Fruit fly (Drosophila melanogaster) whole organism, embryonic: ENCODE measurements around the gene CG32679.
A peak's percentile ranks its signal among the peaks of the same experiment; 100 is the strongest.

ENCODE experiments used
- BEAF-32 ChIP-seq: fragments of 200-800 bp; sonication (Bioruptor generic); optimal IDR thresholded peaks from 3 replicates; lab custom pipeline; 2017; ENCODE audit warnings: missing biosample characterization, missing genetic modification characterization, mild to moderate bottlenecking, moderate library complexity, missing genetic modification reagents
- CG11456 ChIP-seq: fragments of 200-800 bp; sonication (Bioruptor generic); IDR thresholded peaks from 3 replicates; pipeline ENCODE4 v1.3.6; 2022; ENCODE audit warnings: missing biosample characterization, missing genetic modification characterization
- CG12071 ChIP-seq: fragments of 200-800 bp; sonication (Bioruptor generic); optimal IDR thresholded peaks from 3 replicates; lab custom pipeline; 2018; ENCODE audit warnings: missing biosample characterization, mild to moderate bottlenecking, missing genetic modification characterization
- CG13424 ChIP-seq: fragments of 200-800 bp; sonication (Bioruptor generic); optimal IDR thresholded peaks from 2 replicates; lab custom pipeline; 2019; ENCODE audit warnings: missing biosample characterization, mild to moderate bottlenecking, missing genetic modification characterization, moderate library complexity
- CG14441 ChIP-seq: fragments of 200-800 bp; sonication (Bioruptor generic); IDR thresholded peaks from 2 replicates; pipeline ENCODE4 v1.3.6; 2022; ENCODE audit warnings: missing biosample characterization, missing genetic modification characterization
- CG15696 ChIP-seq: fragments of 200-800 bp; sonication (Bioruptor generic); optimal IDR thresholded peaks from 2 replicates; lab custom pipeline; 2019; ENCODE audit warnings: missing biosample characterization, mild to moderate bottlenecking, missing genetic modification characterization, moderate library complexity
- CG1602 ChIP-seq: fragments of 200-800 bp; sonication (Bioruptor generic); optimal IDR thresholded peaks from 3 replicates; lab custom pipeline; 2016; ENCODE audit warnings: missing biosample characterization, missing genetic modification characterization
- CG17359 ChIP-seq: fragments of 200-800 bp; sonication (Bioruptor generic); optimal IDR thresholded peaks from 3 replicates; lab custom pipeline; 2018; ENCODE audit warnings: missing biosample characterization, mild to moderate bottlenecking, missing genetic modification characterization, moderate library complexity
- CG1792 ChIP-seq: fragments of 200-800 bp; sonication (Bioruptor generic); optimal IDR thresholded peaks from 2 replicates; lab custom pipeline; 2016; ENCODE audit warnings: missing biosample characterization, missing genetic modification characterization
- CG1832 ChIP-seq: fragments of 200-800 bp; sonication (Bioruptor generic); optimal IDR thresholded peaks from 2 replicates; lab custom pipeline; 2017; ENCODE audit warnings: missing biosample characterization, mild to moderate bottlenecking, missing genetic modification characterization, inconsistent platforms
- CG30403 ChIP-seq: fragments of 200-800 bp; sonication (Bioruptor generic); optimal IDR thresholded peaks from 3 replicates; lab custom pipeline; 2016; ENCODE audit warnings: missing biosample characterization, missing genetic modification characterization
- CG32532 ChIP-seq: fragments of 200-800 bp; sonication (Bioruptor generic); IDR thresholded peaks from 2 replicates; pipeline ENCODE4 v1.3.6; 2022; ENCODE audit warnings: missing biosample characterization, missing genetic modification characterization
- CG32767 ChIP-seq: fragments of 200-800 bp; sonication (Bioruptor generic); IDR thresholded peaks from 2 replicates; pipeline ENCODE4 v1.3.6; 2022; ENCODE audit warnings: missing biosample characterization, missing genetic modification characterization
- CG33213 ChIP-seq: fragments of 200-800 bp; sonication (Bioruptor generic); optimal IDR thresholded peaks from 3 replicates; lab custom pipeline; 2016; ENCODE audit warnings: missing biosample characterization, missing genetic modification characterization
- CG3847 ChIP-seq: fragments of 200-800 bp; sonication (Bioruptor generic); IDR thresholded peaks from 2 replicates; pipeline ENCODE4 v1.3.6; 2022; ENCODE audit warnings: missing biosample characterization, missing genetic modification characterization
- CG43689 ChIP-seq: fragments of 200-800 bp; sonication (Bioruptor generic); IDR thresholded peaks from 2 replicates; pipeline ENCODE4 v1.3.6; 2022; ENCODE audit warnings: missing biosample characterization, missing genetic modification characterization
- CG6654 ChIP-seq: fragments of 200-800 bp; sonication (Bioruptor generic); optimal IDR thresholded peaks from 2 replicates; lab custom pipeline; 2017; ENCODE audit warnings: missing biosample characterization, mild to moderate bottlenecking, missing genetic modification characterization
- CG7963 ChIP-seq: fragments of 200-800 bp; sonication (Bioruptor generic); IDR thresholded peaks from 3 replicates; pipeline ENCODE4 v1.3.6; 2022; ENCODE audit warnings: missing biosample characterization, missing genetic modification characterization; ENCODE audit not compliant: partially characterized antibody
- CG8089 ChIP-seq: fragments of 200-800 bp; sonication (Bioruptor generic); optimal IDR thresholded peaks from 3 replicates; lab custom pipeline; 2016; ENCODE audit warnings: missing biosample characterization, missing genetic modification characterization
- CG9609 ChIP-seq: fragments of 200-800 bp; sonication (Bioruptor generic); optimal IDR thresholded peaks from 3 replicates; lab custom pipeline; 2016; ENCODE audit warnings: missing biosample characterization, missing genetic modification characterization
- CG9876 ChIP-seq: fragments of 200-800 bp; sonication (Bioruptor generic); optimal IDR thresholded peaks from 2 replicates; lab custom pipeline; 2016; ENCODE audit warnings: missing biosample characterization, missing genetic modification characterization
- Camta ChIP-seq: fragments of 200-800 bp; sonication (Bioruptor generic); optimal IDR thresholded peaks from 2 replicates; lab custom pipeline; 2016; ENCODE audit warnings: missing biosample characterization, missing genetic modification characterization
- Deaf1 ChIP-seq: fragments of 200-800 bp; optimal IDR thresholded peaks from 3 replicates; lab custom pipeline; 2019; ENCODE audit warnings: missing biosample characterization, mild to moderate bottlenecking, missing genetic modification characterization, moderate library complexity
- Eip74EF ChIP-seq, 2 experiments: fragments of 200-800 bp in 1 of 2; fragments of >200 bp in 1 of 2; sonication (Bioruptor generic) in 1 of 2; optimal IDR thresholded peaks; 2 replicates each; lab custom pipeline; 2017 to 2019; ENCODE audit warnings: missing biosample characterization in 2 of 2, missing genetic modification characterization in 2 of 2, mild to moderate bottlenecking in 1 of 2, moderate library complexity in 1 of 2
- Elba2 ChIP-seq: fragments of 200-800 bp; sonication (Bioruptor generic); optimal IDR thresholded peaks from 3 replicates; lab custom pipeline; 2016; ENCODE audit warnings: missing biosample characterization, missing genetic modification characterization
- Fer1 ChIP-seq: fragments of 200-800 bp; sonication (Bioruptor generic); optimal IDR thresholded peaks from 2 replicates; lab custom pipeline; 2017; ENCODE audit warnings: missing biosample characterization, mild to moderate bottlenecking, missing genetic modification characterization
- Fer3 ChIP-seq: fragments of 200-800 bp; sonication (Bioruptor generic); optimal IDR thresholded peaks from 2 replicates; lab custom pipeline; 2018; ENCODE audit warnings: missing biosample characterization, mild to moderate bottlenecking, missing genetic modification characterization, moderate library complexity
- HLH4C ChIP-seq: fragments of 200-800 bp; sonication (Bioruptor generic); IDR thresholded peaks from 3 replicates; pipeline ENCODE4 v1.3.6; 2022; ENCODE audit warnings: missing biosample characterization, missing genetic modification characterization; ENCODE audit not compliant: partially characterized antibody
- Hmr ChIP-seq: fragments of 200-800 bp; sonication (Bioruptor generic); optimal IDR thresholded peaks from 3 replicates; lab custom pipeline; 2017; ENCODE audit warnings: mild to moderate bottlenecking, missing biosample characterization, missing genetic modification reagents, missing genetic modification characterization
- Kr ChIP-seq: fragments of 200-800 bp; sonication (Bioruptor generic); optimal IDR thresholded peaks from 2 replicates; lab custom pipeline; 2017; ENCODE audit warnings: missing biosample characterization, mild to moderate bottlenecking, missing genetic modification characterization
- NFAT ChIP-seq: fragments of 200-800 bp; sonication (Bioruptor generic); IDR thresholded peaks from 2 replicates; pipeline ENCODE4 v1.3.6; 2022; ENCODE audit warnings: missing biosample characterization, missing genetic modification characterization
- Spps ChIP-seq: fragments of 200-800 bp; sonication (Bioruptor generic); optimal IDR thresholded peaks from 2 replicates; lab custom pipeline; 2018; ENCODE audit warnings: missing biosample characterization, mild to moderate bottlenecking, missing genetic modification characterization
- Trl ChIP-seq, 3 experiments: fragments of >200 bp in 2 of 3; fragments of 200-800 bp in 1 of 3; sonication (Bioruptor generic) in 1 of 3; optimal IDR thresholded peaks; 2 replicates in 1 of 3; 3 replicates in 2 of 3; lab custom pipeline; 2016 to 2017; ENCODE audit warnings: missing biosample characterization in 1 of 3, missing genetic modification characterization in 1 of 3
- YL-1 ChIP-seq: fragments of 200-800 bp; sonication (Bioruptor generic); optimal IDR thresholded peaks from 3 replicates; lab custom pipeline; 2017; ENCODE audit warnings: missing biosample characterization, mild to moderate bottlenecking, missing genetic modification characterization
- dimm ChIP-seq: fragments of 200-800 bp; sonication (Bioruptor generic); IDR thresholded peaks from 2 replicates; pipeline ENCODE4 v1.3.6; 2022; ENCODE audit warnings: missing biosample characterization, missing genetic modification characterization
- dm ChIP-seq: fragments of 200-800 bp; sonication (Bioruptor generic); optimal IDR thresholded peaks from 3 replicates; lab custom pipeline; 2016; ENCODE audit warnings: missing biosample characterization, missing genetic modification characterization
- fd102C ChIP-seq: fragments of 200-800 bp; sonication (Bioruptor generic); optimal IDR thresholded peaks from 2 replicates; lab custom pipeline; 2018; ENCODE audit warnings: missing biosample characterization, mild to moderate bottlenecking, missing genetic modification characterization, moderate library complexity
- gfzf ChIP-seq: fragments of 200-800 bp; sonication (Bioruptor generic); optimal IDR thresholded peaks from 2 replicates; lab custom pipeline; 2016; ENCODE audit warnings: missing biosample characterization, mild to moderate bottlenecking, missing genetic modification characterization, moderate library complexity
- lbe ChIP-seq: fragments of 200-800 bp; sonication (Bioruptor generic); optimal IDR thresholded peaks from 2 replicates; lab custom pipeline; 2016; ENCODE audit warnings: missing biosample characterization, mild to moderate bottlenecking, missing genetic modification characterization
- lov ChIP-seq, 2 experiments: fragments of 200-800 bp in 1 of 2; fragments of >200 bp in 1 of 2; sonication (Bioruptor generic) in 1 of 2; IDR thresholded peaks in 1 of 2; optimal IDR thresholded peaks in 1 of 2; 2 replicates in 1 of 2; 3 replicates in 1 of 2; pipeline versions ENCODE4 v1.3.6 to Lab custom; 2017 to 2022; ENCODE audit warnings: missing biosample characterization in 1 of 2, missing genetic modification characterization in 1 of 2
- onecut ChIP-seq: fragments of 200-800 bp; sonication (Bioruptor generic); IDR thresholded peaks from 2 replicates; pipeline ENCODE4 v1.3.6; 2022; ENCODE audit warnings: missing biosample characterization, missing genetic modification characterization
- otp ChIP-seq: fragments of 200-800 bp; sonication (Bioruptor generic); IDR thresholded peaks from 3 replicates; pipeline ENCODE4, ENCODE4 v1.3.6; 2022; ENCODE audit warnings: missing biosample characterization, missing genetic modification characterization
- pros ChIP-seq: fragments of 200-800 bp; sonication (Bioruptor generic); optimal IDR thresholded peaks from 3 replicates; lab custom pipeline; 2019; ENCODE audit warnings: missing biosample characterization, mild to moderate bottlenecking, missing genetic modification characterization, moderate library complexity
- sens ChIP-seq: fragments of 200-800 bp; sonication (Bioruptor generic); peaks from one replicate; lab custom pipeline; 2016; ENCODE audit warnings: missing biosample characterization, missing genetic modification characterization
- seq ChIP-seq: fragments of 200-800 bp; sonication (Bioruptor generic); IDR thresholded peaks from 2 replicates; pipeline ENCODE4 v1.3.6; 2022; ENCODE audit warnings: missing biosample characterization, missing genetic modification characterization
- twi ChIP-seq: fragments of 200-800 bp; optimal IDR thresholded peaks from 2 replicates; lab custom pipeline; 2019; ENCODE audit warnings: missing biosample characterization, mild to moderate bottlenecking, missing genetic modification characterization, moderate library complexity
- wek ChIP-seq: fragments of 200-800 bp; sonication (Bioruptor generic); optimal IDR thresholded peaks from 3 replicates; lab custom pipeline; 2018; ENCODE audit warnings: missing biosample characterization, mild to moderate bottlenecking, missing genetic modification characterization, moderate library complexity
- z ChIP-seq: fragments of 200-800 bp; sonication (Bioruptor generic); IDR thresholded peaks from 3 replicates; pipeline ENCODE4 v1.3.6; 2022; ENCODE audit warnings: missing biosample characterization, missing genetic modification characterization
- zen2 ChIP-seq: fragments of 200-800 bp; sonication (Bioruptor generic); IDR thresholded peaks from 3 replicates; pipeline ENCODE4 v1.3.6; 2022; ENCODE audit warnings: missing biosample characterization, missing genetic modification characterization; ENCODE audit not compliant: partially characterized antibody

The CG32679 gene

dm6 chrX:10385757-10386156, 18.5 kb upstream of the CG32679 start, which contains the start of the genes Psf3 and flw (continued):
- TF ChIP-seq Spps (tag; lab: Kevin White, UChicago): no peak
- TF ChIP-seq CG15696 (tag; lab: Kevin White, UChicago): no peak
- TF ChIP-seq Eip74EF (GFP tag; optimal IDR thresholded peaks at IDR 0.05; lab: Kevin White, UChicago): no peak
- TF ChIP-seq CG7963: 0 out of 3 replicates have a peak, but pooled peaks have one; percentile 34
- no peak for TF ChIP-seq fd102C (GFP tag; lab: Kevin White, UChicago)
- no peak for TF ChIP-seq Kr (GFP tag; lab: Kevin White, UChicago)
- TF ChIP-seq wek (GFP tag; lab: Kevin White, UChicago): no peak
- TF ChIP-seq Deaf1 (tag; lab: Kevin White, UChicago): no peak
- TF ChIP-seq CG9876 (GFP tag; lab: Kevin White, UChicago): peak; percentile 23
- peak; percentile 25 for TF ChIP-seq Fer3 (tag; lab: Kevin White, UChicago)
- TF ChIP-seq Elba2 (GFP tag; lab: Kevin White, UChicago): no peak
- TF ChIP-seq NFAT (GFP tag; lab: Robert Waterston, UW): peak; percentile 12; the same call in 1 of the 2 replicates
- TF ChIP-seq z (GFP tag; lab: Robert Waterston, UW): no peak
- TF ChIP-seq Trl (optimal IDR thresholded peaks at IDR 0.05; lab: Kevin White, UChicago): no peak
- TF ChIP-seq Trl (GFP tag; optimal IDR thresholded peaks at IDR 0.05; lab: Kevin White, UChicago): no peak
- TF ChIP-seq CG30403 (GFP tag; lab: Kevin White, UChicago): peak; percentile 39
- TF ChIP-seq Hmr (GFP tag; lab: Kevin White, UChicago): peak; percentile 45
- no peak for TF ChIP-seq CG12071 (GFP tag; lab: Kevin White, UChicago)
- TF ChIP-seq zen2 (GFP tag; lab: Robert Waterston, UW): peak; percentile 24; the same call in 1 of the 3 replicates
- TF ChIP-seq CG14441 (GFP tag; lab: Robert Waterston, UW): no peak
- TF ChIP-seq dimm: no peak
- TF ChIP-seq CG33213 (GFP tag; lab: Kevin White, UChicago): no peak
- no peak for TF ChIP-seq CG9609 (GFP tag; lab: Kevin White, UChicago)
- TF ChIP-seq CG13424 (tag; lab: Kevin White, UChicago): no peak
- TF ChIP-seq CG8089 (GFP tag; lab: Kevin White, UChicago): no peak
- TF ChIP-seq CG17359 (tag; lab: Kevin White, UChicago): peak; percentile 19
- TF ChIP-seq twi (tag; lab: Kevin White, UChicago): no peak
- peak; percentile 79 for TF ChIP-seq gfzf
- TF ChIP-seq BEAF-32 (GFP tag; lab: Kevin White, UChicago): peak; percentile 76
- peak; percentile 18 for TF ChIP-seq YL-1
- peak; percentile 16 for TF ChIP-seq Fer1 (GFP tag; lab: Kevin White, UChicago)
- no peak for TF ChIP-seq CG1602 (GFP tag; lab: Kevin White, UChicago)
- no peak for TF ChIP-seq otp (GFP tag; lab: Robert Waterston, UW)
- TF ChIP-seq Camta (GFP tag; lab: Kevin White, UChicago): no peak
- TF ChIP-seq CG43689 (GFP tag; lab: Robert Waterston, UW): no peak
- no peak for TF ChIP-seq CG1832 (GFP tag; lab: Kevin White, UChicago)
- TF ChIP-seq dm (GFP tag; lab: Kevin White, UChicago): no peak
- TF ChIP-seq onecut (GFP tag; lab: Robert Waterston, UW): no peak
- no peak for TF ChIP-seq CG6654 (GFP tag; lab: Kevin White, UChicago)
- TF ChIP-seq lov (optimal IDR thresholded peaks at IDR 0.05; lab: Kevin White, UChicago): no peak
- no peak for TF ChIP-seq lov (GFP tag; IDR thresholded peaks at IDR 0.05; lab: Robert Waterston, UW)
- TF ChIP-seq sens (GFP tag; lab: Kevin White, UChicago): peak; percentile 84
- no peak for TF ChIP-seq pros (GFP tag; lab: Kevin White, UChicago)
- peak; percentile 51; the same call in 1 of the 3 replicates for TF ChIP-seq CG11456 (GFP tag; lab: Robert Waterston, UW)
- TF ChIP-seq lbe (GFP tag; lab: Kevin White, UChicago): peak; percentile 5
- TF ChIP-seq HLH4C: peak; percentile 61
- 0 out of 2 replicates have a peak, but pooled peaks have one; percentile 16 for TF ChIP-seq seq (GFP tag; lab: Robert Waterston, UW)
- no peak for TF ChIP-seq CG1792 (GFP tag; lab: Kevin White, UChicago)
- TF ChIP-seq CG32532: peak; percentile 38; the same call in 1 of the 2 replicates
- 0 out of 2 replicates have a peak, but pooled peaks have one; percentile 25 for TF ChIP-seq CG32767
- peak; percentile 70 for TF ChIP-seq CG3847 (GFP tag; lab: Robert Waterston, UW)
